Fruit fly (Drosophila melanogaster) whole organism, pupa: Measurements from ENCODE around the gene mRpS23.

Source experiments
- CG10348 ChIP-seq: fragments of 200-800 bp; sonication (Bioruptor generic); IDR thresholded peaks from 2 replicates; pipeline ENCODE4 v1.3.6; 2022; ENCODE audit warnings: missing biosample characterization, missing genetic modification characterization
- CG14655 ChIP-seq: fragments of 200-800 bp; sonication (Bioruptor generic); optimal IDR thresholded peaks from 3 replicates; lab custom pipeline; 2017; ENCODE audit warnings: mild to moderate bottlenecking, missing biosample characterization, missing genetic modification reagents, missing genetic modification characterization
- CG15710 ChIP-seq: fragments of 200-800 bp; sonication (Bioruptor generic); optimal IDR thresholded peaks from 2 replicates; lab custom pipeline; 2018; ENCODE audit warnings: missing biosample characterization, mild to moderate bottlenecking, missing genetic modification characterization, moderate library complexity
- EcR ChIP-seq: fragments of 200-800 bp; sonication (Bioruptor generic); optimal IDR thresholded peaks from 3 replicates; lab custom pipeline; 2019; ENCODE audit warnings: missing biosample characterization, missing genetic modification characterization, mild to moderate bottlenecking, moderate library complexity, missing genetic modification reagents
- Pif1A ChIP-seq: fragments of 200-800 bp; sonication (Bioruptor generic); optimal IDR thresholded peaks from 3 replicates; lab custom pipeline; 2016; ENCODE audit warnings: missing biosample characterization, missing genetic modification characterization
- fd96Ca ChIP-seq: fragments of 200-800 bp; sonication (Bioruptor generic); IDR thresholded peaks from 3 replicates; pipeline ENCODE4 v1.3.6; 2022; ENCODE audit warnings: missing biosample characterization, missing genetic modification characterization

- TF ChIP-seq CG15710 (tag; lab: Kevin White, UChicago), result no peak
- no peak for TF ChIP-seq EcR (GFP tag; lab: Kevin White, UChicago)
- no peak for TF ChIP-seq Pif1A
- TF ChIP-seq CG14655 (GFP tag; lab: Kevin White, UChicago), result no peak
- no peak for TF ChIP-seq fd96Ca (GFP tag; lab: Robert Waterston, UW)
- TF ChIP-seq CG10348 (GFP tag; lab: Robert Waterston, UW), result no peak
These were observed 6.6 kb upstream of the mRpS23 start, which contains the start of gene CG33307 for dm6 chr2L:13841508-13841907.
